Fruit fly (Drosophila melanogaster): ENCODE data around the gene bchs.

dm6 chr2L:5963251-5963650 is 56.3 kb downstream of the bchs start:
- no peak for TF ChIP-seq CG15514 (GFP tag; optimal IDR thresholded peaks at IDR 0.05)
- TF ChIP-seq Dbx (GFP tag; IDR thresholded peaks at IDR 0.05): no peak
- no peak for TF ChIP-seq CG31441 (GFP tag; IDR thresholded peaks at IDR 0.05)
- no peak for TF ChIP-seq kni (GFP tag; optimal IDR thresholded peaks at IDR 0.05)
